Worm (Caenorhabditis elegans) whole organism, L4/young adult: ENCODE measurements around the gene ced-13.

Experiments
- W03F9.2 ChIP-seq: fragments of 150-350 bp; optimal IDR thresholded peaks from 2 replicates; lab custom pipeline; 2014; ENCODE audit warnings: missing biosample characterization, missing genetic modification characterization
- dao-5 ChIP-seq: sonication (generic microtip); optimal IDR thresholded peaks from 2 replicates; lab custom pipeline; 2016; ENCODE audit warnings: missing genotype, missing genetic modification characterization, moderate library complexity, missing compliant biosample characterization
- him-1 ChIP-seq: sonication (generic microtip); optimal IDR thresholded peaks from 2 replicates; lab custom pipeline; 2016; ENCODE audit warnings: missing genotype, missing genetic modification reagents, missing genetic modification characterization, missing compliant biosample characterization

Gene ced-13

DNA sequence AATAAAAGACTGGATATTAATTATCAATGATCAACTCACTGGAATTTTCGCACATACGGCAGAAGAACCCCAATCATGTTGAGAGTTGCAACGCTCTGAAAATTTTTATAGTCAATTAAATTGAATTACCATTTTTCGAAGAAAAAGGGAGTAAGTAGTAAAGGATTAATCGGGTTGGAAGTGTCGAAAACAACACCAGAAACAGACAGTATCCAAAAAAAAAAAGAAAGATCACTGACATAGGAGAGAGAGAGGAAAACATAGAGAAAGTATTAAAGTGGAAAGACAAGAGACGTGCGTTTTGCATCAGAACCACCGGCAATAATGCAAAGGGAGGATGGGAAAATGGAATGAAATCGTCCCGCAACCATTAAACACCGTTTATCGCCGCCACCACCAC, 2.8 kb upstream of the ced-13 start, which contains the start of gene inx-5:
Gene inx-5 (minus strand): TSS at position 101 of the 400 bp plus-strand sequence.
- no peak for TF ChIP-seq dao-5 (tag; lab: Kevin White, UChicago)
- TF ChIP-seq him-1 = no peak
- TF ChIP-seq W03F9.2 (tag; lab: Kevin White, UChicago) = no peak

DNA sequence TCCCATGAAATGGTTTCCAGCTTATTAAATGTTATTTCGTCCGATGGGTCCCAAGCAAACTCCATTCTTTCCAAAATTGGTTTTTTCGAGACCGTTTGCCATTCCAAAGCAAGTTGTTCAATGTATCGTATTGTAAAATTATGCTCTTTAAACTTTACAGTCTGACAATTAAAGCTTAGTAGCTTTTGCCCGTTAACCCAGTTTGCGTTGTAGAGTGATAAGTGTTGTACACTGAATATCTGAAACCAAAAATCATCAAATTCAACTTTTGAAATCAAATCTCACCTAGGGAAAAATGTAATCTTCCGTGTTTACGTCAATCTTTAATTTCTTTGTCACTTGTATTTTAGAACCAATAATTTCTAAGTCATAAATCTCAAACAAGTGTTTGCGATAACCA, 2.1 kb downstream of the ced-13 start:
- no peak for TF ChIP-seq W03F9.2 (tag; lab: Kevin White, UChicago)
- TF ChIP-seq him-1 = no peak
- TF ChIP-seq dao-5 (tag; lab: Kevin White, UChicago) = no peak

DNA sequence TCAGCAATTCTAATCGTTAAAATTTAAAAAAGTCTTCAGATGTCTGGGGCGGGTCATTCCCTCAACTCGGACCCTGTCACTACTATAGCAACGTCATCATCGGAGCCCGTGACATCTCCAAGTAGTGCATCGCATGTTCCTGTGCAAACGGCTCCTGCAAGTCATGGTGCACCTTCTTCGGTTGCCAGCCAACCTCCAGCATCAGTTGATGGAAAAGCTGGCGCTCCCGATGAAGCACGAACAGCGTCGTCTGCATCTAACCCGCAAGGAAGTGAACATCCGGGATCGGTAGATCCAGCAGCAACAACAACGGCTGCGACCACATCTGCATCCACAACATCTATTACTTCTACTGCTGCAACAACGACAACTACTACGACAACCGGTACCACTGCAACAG, 4.9 kb downstream of the ced-13 start, which contains the start of gene R09F10.3:
Gene R09F10.3 (plus strand): TSS at position 40 of the 400 bp plus-strand sequence.
- TF ChIP-seq him-1 = no peak
- TF ChIP-seq W03F9.2 (tag; lab: Kevin White, UChicago) = no peak
- TF ChIP-seq dao-5 (tag; lab: Kevin White, UChicago) = no peak

DNA sequence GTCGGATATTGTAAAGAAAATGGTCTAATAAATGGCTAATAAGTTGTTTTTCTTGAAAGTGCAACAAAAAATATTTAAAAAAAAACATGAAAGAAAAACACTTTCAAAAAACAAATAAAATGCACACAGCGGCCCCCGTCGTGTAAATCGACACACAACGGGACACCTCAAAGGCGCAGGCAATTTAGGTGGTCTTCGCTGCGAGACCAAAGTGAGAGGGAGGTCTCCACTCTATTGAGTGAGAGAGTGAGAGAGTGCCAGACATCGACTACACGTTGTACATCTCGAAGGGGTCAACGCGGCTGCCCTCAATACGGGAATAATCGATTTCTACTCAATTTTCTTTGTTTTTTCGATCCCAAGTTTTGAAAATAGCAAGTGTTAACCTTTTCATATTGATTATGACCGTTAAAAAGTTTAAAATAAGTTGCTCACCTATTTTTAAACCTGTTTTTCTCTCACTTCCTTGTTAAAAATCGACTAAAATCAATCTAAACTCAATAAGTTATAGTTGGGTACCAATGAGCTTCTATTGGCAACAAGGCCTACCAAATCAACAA, 12.6 kb downstream of the ced-13 start, which contains the start of gene sec-16A.2:
Gene sec-16A.2 (plus strand): TSS at position 510 of the 560 bp plus-strand sequence.
- TF ChIP-seq W03F9.2 (tag; lab: Kevin White, UChicago) (no peak), dao-5 (tag; lab: Kevin White, UChicago) (no peak), him-1 (no peak)

DNA sequence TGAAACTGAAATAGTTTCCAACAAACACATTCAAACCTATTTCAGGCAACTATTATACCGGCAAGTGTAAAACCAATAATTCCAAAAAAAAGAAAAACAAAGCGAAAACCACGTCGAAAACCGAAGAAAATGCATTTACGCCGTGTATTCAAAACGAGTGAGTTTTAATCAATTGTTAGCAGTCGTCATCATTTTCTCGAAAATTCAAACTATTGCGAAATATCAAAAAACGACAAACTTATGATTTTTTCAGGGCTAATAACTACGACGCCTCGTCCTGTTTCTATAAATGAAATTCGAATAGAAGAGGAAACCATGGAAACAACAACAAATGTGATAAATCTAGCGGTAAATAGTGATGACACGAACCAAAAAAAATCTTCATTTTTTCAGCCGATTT, 13.3 kb downstream of the ced-13 start:
- no peak for TF ChIP-seq him-1
- TF ChIP-seq W03F9.2 (tag; lab: Kevin White, UChicago) = no peak
- no peak for TF ChIP-seq dao-5 (tag; lab: Kevin White, UChicago)

DNA sequence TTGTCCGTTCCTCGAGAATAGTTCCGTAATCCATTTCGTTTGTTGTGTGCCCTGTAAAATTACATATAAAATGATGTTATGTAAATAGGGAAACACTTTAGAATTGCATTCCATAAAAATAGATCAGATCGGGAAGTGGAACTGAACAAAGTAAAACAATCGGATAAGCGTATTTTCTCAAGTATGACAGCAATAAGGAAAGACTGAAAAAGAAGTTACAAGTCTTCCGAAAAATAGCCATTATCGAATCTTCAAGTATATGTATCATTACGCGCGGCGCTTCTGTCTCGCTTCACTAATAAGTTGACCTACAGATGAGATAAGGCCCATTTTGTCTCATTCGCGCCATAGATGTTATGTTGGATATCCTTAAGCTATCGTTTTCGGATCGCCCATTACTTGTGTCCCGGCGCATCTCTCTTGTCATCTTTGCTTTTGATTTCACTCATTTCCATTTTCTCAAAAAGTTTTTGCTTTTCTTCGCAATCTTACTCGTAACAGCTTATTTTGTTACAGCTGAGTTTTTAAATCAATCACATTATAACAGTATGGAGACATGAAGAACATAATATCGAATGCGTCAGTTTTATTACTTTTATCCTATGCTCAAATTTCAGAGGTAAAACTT, 14.2 kb downstream of the ced-13 start, which contains the start of the genes fis-2 and F13B9.2:
Gene fis-2 (minus strand): TSS at position 51 of the 628 bp plus-strand sequence.
Gene F13B9.2 (plus strand): TSS at position 515 of the 628 bp plus-strand sequence.
- TF ChIP-seq W03F9.2 (tag; lab: Kevin White, UChicago) (no peak), him-1 (no peak), dao-5 (tag; lab: Kevin White, UChicago) (no peak)

DNA sequence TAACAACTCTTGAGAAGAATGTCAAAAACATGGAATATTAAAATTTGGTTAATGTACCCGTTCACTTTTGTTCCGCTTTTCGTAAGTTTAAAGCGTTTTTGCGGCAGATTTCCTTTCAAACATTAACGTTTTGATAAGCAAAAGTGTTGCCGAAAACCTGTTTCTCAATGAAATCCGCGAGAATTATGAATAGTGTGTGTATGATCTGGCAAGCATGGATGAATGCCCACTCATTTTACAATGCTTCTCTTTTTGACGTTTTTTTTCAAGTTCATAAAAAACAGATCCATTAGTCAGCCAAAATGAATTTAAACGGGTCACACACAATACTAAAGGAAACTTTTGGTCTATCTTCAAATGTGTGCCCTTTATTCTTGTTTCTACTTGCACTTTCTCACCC, 15.5 kb downstream of the ced-13 start:
- TF ChIP-seq dao-5 (tag; lab: Kevin White, UChicago) = no peak
- TF ChIP-seq W03F9.2 (tag; lab: Kevin White, UChicago) = no peak
- no peak for TF ChIP-seq him-1

DNA sequence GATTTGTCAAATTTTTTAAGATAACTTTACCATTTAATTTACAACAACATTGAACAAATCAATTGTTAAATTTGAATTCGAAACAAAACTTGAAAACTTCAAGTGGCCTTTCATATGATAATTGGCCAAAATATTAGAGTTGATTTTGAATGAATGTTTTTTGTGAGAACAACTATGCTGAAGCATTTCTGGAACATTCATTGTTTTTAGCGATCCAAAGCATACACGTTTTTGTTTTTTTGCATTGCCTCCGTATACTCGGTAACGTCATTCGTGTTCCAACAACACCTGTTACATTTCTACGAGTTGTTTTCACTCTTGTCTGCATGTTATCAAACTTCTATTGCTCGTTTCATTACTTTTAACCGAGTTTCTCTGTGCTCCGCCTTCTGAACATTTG, 22.5 kb downstream of the ced-13 start:
- TF ChIP-seq dao-5 (tag; lab: Kevin White, UChicago) = no peak
- TF ChIP-seq him-1 = no peak
- TF ChIP-seq W03F9.2 (tag; lab: Kevin White, UChicago) = no peak

DNA sequence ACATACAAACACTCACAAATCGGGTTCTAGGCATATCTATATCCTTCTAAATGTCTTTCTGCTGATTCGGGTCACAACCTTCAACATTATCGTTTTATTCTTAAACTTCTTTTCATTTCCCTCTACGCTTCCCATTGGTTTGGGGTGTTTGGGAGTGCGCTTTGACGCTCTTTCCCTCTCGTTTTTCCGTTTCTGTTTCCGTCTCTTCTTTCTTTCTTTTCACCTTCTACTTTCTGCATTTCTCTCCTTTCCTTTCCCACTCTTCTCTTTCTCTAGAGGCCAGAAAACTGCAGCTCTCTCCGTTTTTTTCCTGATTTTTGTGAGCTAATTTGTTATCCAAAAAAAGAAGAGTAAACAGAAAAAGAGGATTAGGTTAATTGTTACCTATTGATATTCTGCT, 23.1 kb downstream of the ced-13 start:
- TF ChIP-seq dao-5 (tag; lab: Kevin White, UChicago) = no peak
- TF ChIP-seq W03F9.2 (tag; lab: Kevin White, UChicago) = no peak
- TF ChIP-seq him-1 = no peak

DNA sequence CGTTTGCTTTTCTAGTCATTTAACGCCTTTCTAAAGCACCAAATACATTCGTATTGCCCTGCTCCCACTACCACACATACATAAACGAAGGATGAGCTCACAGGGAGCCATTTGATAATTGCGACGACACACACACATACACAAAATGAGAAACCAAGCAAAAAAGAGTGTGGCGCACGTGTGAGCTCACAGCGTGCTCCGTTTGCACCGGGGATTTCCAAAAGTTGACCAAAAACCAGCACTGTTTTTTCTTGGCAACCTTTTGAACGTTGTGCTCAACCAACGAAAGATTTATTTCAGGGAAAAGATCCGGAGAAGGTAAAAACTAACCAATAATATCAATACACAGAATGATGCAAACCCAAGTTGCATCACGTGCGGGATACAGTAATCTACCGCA, 24.6 kb downstream of the ced-13 start, which contains the start of gene ksr-1:
Gene ksr-1 (plus strand): TSS at position 301 of the 400 bp plus-strand sequence.
- TF ChIP-seq W03F9.2 (tag; lab: Kevin White, UChicago) = no peak
- no peak for TF ChIP-seq him-1
- no peak for TF ChIP-seq dao-5 (tag; lab: Kevin White, UChicago)

DNA sequence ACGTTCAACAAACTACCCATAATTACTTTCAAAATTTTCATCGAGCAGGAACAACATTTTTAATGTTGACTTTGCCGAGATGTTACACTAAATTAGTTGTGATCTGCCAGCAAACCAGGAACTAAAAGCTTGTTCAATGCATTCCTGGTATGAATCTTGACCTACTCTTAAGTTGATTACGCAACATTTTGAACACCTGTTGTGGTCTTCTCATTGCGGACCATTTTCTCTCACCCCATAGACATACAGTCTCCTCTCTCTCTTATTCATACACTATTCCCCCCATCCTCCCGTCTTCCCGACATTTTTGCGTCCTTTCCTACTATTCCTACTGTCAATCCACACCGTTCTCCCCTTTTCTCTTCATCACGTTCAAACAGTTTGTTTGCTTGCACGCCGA, 26.0 kb downstream of the ced-13 start:
- TF ChIP-seq W03F9.2 (tag; lab: Kevin White, UChicago) = no peak
- TF ChIP-seq him-1 = no peak
- no peak for TF ChIP-seq dao-5 (tag; lab: Kevin White, UChicago)

DNA sequence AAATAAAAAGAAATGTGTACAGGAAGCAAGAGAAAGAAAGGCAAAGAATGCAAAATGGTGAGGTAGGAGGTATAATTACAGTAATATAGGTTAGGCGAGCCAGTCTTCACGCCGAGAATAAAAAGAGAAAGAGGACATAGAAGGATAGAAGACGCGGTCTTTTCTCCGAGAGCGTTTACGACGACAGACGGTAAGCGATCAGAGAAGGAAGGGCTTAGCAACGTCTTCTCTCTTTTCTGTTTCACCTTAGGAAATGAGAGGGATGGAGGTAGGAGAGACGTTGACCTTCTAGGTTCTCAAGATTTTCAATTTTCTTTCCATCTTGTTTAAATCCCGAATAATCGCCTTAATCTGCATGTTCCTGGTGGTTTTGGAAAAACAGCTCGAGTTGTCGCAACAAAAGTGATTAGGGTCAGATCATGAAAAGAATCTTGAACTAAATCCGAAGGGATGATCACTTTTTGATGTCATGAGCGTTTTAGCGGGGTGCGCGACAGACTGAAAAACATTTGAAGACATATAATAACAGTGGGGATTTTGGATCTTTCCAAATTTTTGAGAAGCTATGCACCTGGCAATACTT, 28.4 kb downstream of the ced-13 start, which contains the start of gene cutl-29:
Gene cutl-29 (minus strand): TSS at position 51 of the 583 bp plus-strand sequence.
- TF ChIP-seq W03F9.2 (tag; lab: Kevin White, UChicago) = no peak
- no peak for TF ChIP-seq dao-5 (tag; lab: Kevin White, UChicago)
- TF ChIP-seq him-1 = no peak

DNA sequence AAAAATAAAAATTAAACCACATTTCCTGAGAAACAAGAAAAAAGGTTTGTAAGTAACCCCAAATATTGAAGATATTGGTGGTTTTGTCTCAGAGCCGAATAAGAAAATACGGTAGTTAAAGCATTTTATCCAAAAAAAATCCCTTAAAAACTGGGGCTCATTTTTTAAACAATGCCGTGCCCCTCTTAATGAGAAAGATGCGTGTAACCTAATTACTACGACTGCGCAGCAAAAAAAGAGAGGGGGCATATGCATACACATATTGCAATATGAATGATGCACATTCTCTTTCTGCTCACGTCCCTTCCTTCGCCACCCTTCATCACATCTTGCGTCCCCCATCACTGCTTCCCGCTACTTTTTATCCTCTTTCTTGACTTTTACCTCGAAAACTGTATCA, 31.4 kb downstream of the ced-13 start:
- TF ChIP-seq him-1 = no peak
- TF ChIP-seq dao-5 (tag; lab: Kevin White, UChicago) = no peak
- TF ChIP-seq W03F9.2 (tag; lab: Kevin White, UChicago) = no peak

DNA sequence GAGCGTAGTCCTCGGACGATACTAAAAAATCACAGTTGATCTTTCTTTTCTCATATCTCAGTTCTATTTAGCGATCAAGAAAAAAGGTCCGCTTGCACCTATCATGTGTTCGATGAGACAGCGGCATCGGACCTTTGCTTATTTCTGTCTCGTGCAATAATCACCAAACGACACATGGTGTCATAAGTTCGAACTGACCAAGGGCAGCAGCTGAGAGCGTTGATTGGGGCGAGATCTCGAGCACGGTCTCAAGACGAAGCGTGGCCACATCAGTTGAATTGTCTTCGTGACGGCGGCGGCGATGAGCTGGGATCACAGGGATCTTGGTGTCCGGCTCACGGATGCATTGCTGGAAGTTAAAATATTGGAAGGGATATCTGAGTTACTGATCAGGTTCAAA, 36.7 kb downstream of the ced-13 start:
- TF ChIP-seq dao-5 (tag; lab: Kevin White, UChicago) = no peak
- TF ChIP-seq W03F9.2 (tag; lab: Kevin White, UChicago) = no peak
- no peak for TF ChIP-seq him-1
